Fruit fly (Drosophila melanogaster) whole organism, pupa: ENCODE data around the gene CecA1.

ENCODE experiments used
- CG10348 ChIP-seq: fragments of 200-800 bp; sonication (Bioruptor generic); IDR thresholded peaks from 2 replicates; pipeline ENCODE4 v1.3.6; 2022; ENCODE audit warnings: missing biosample characterization, missing genetic modification characterization
- CG12605 ChIP-seq: fragments of 200-800 bp; sonication (Bioruptor generic); IDR thresholded peaks from 2 replicates; pipeline ENCODE4 v1.3.6; 2022; ENCODE audit warnings: missing biosample characterization, missing genetic modification characterization
- CG13204 ChIP-seq: fragments of 200-800 bp; sonication (Bioruptor generic); optimal IDR thresholded peaks from 2 replicates; lab custom pipeline; 2018; ENCODE audit warnings: missing biosample characterization, mild to moderate bottlenecking, missing genetic modification characterization, moderate library complexity
- CG14655 ChIP-seq: fragments of 200-800 bp; sonication (Bioruptor generic); optimal IDR thresholded peaks from 3 replicates; lab custom pipeline; 2017; ENCODE audit warnings: mild to moderate bottlenecking, missing biosample characterization, missing genetic modification reagents, missing genetic modification characterization
- CG15710 ChIP-seq: fragments of 200-800 bp; sonication (Bioruptor generic); optimal IDR thresholded peaks from 2 replicates; lab custom pipeline; 2018; ENCODE audit warnings: missing biosample characterization, mild to moderate bottlenecking, missing genetic modification characterization, moderate library complexity
- CG17806 ChIP-seq: fragments of 200-800 bp; sonication (Bioruptor generic); optimal IDR thresholded peaks from 2 replicates; lab custom pipeline; 2018; ENCODE audit warnings: missing biosample characterization, mild to moderate bottlenecking, missing genetic modification characterization, moderate library complexity
- CG32121 ChIP-seq: fragments of 200-800 bp; sonication (Bioruptor generic); IDR thresholded peaks from 2 replicates; pipeline ENCODE4 v1.3.6; 2022; ENCODE audit warnings: missing biosample characterization, missing genetic modification characterization
- CG34367 ChIP-seq: fragments of 200-800 bp; sonication (Bioruptor generic); optimal IDR thresholded peaks from 2 replicates; lab custom pipeline; 2018; ENCODE audit warnings: missing biosample characterization, mild to moderate bottlenecking, missing genetic modification characterization
- CG4496 ChIP-seq: fragments of 200-800 bp; sonication (Bioruptor generic); IDR thresholded peaks from 3 replicates; pipeline ENCODE4 v1.3.6; 2022; ENCODE audit warnings: missing biosample characterization, missing genetic modification characterization
- CG8159 ChIP-seq: fragments of 200-800 bp; sonication (Bioruptor generic); optimal IDR thresholded peaks from 3 replicates; lab custom pipeline; 2018; ENCODE audit warnings: missing biosample characterization, mild to moderate bottlenecking, missing genetic modification characterization, moderate library complexity
- CG8301 ChIP-seq: fragments of 200-800 bp; sonication (Bioruptor generic); optimal IDR thresholded peaks from 2 replicates; lab custom pipeline; 2018; ENCODE audit warnings: missing biosample characterization, mild to moderate bottlenecking, missing genetic modification characterization
- CG9948 ChIP-seq: fragments of 200-800 bp; sonication (Bioruptor generic); optimal IDR thresholded peaks from 2 replicates; lab custom pipeline; 2018; ENCODE audit warnings: missing biosample characterization, mild to moderate bottlenecking, missing genetic modification characterization, moderate library complexity
- D1 ChIP-seq: fragments of 200-800 bp; sonication (Bioruptor generic); optimal IDR thresholded peaks from 2 replicates; lab custom pipeline; 2018; ENCODE audit warnings: missing biosample characterization, mild to moderate bottlenecking, missing genetic modification characterization, moderate library complexity
- EcR ChIP-seq: fragments of 200-800 bp; sonication (Bioruptor generic); optimal IDR thresholded peaks from 3 replicates; lab custom pipeline; 2019; ENCODE audit warnings: missing biosample characterization, missing genetic modification characterization, mild to moderate bottlenecking, moderate library complexity, missing genetic modification reagents
- Ets98B ChIP-seq: fragments of 200-800 bp; sonication (Bioruptor generic); IDR thresholded peaks from 2 replicates; pipeline ENCODE4 v1.3.6; 2022; ENCODE audit warnings: missing biosample characterization, missing genetic modification characterization
- Pif1A ChIP-seq: fragments of 200-800 bp; sonication (Bioruptor generic); optimal IDR thresholded peaks from 3 replicates; lab custom pipeline; 2016; ENCODE audit warnings: missing biosample characterization, missing genetic modification characterization
- Pif1B ChIP-seq: fragments of 200-800 bp; sonication (Bioruptor generic); optimal IDR thresholded peaks from 3 replicates; lab custom pipeline; 2016; ENCODE audit warnings: missing biosample characterization, missing genetic modification characterization
- Snoo ChIP-seq: fragments of 200-800 bp; sonication (Bioruptor generic); optimal IDR thresholded peaks from 3 replicates; lab custom pipeline; 2017; ENCODE audit warnings: missing biosample characterization, mild to moderate bottlenecking, missing genetic modification characterization, inconsistent platforms
- fd96Ca ChIP-seq: fragments of 200-800 bp; sonication (Bioruptor generic); IDR thresholded peaks from 3 replicates; pipeline ENCODE4 v1.3.6; 2022; ENCODE audit warnings: missing biosample characterization, missing genetic modification characterization
- gl ChIP-seq: fragments of 200-800 bp; sonication (Bioruptor generic); optimal IDR thresholded peaks from 2 replicates; lab custom pipeline; 2018; ENCODE audit warnings: missing biosample characterization, mild to moderate bottlenecking, missing genetic modification characterization
- rn ChIP-seq: fragments of 200-800 bp; sonication (Bioruptor generic); IDR thresholded peaks from 2 replicates; pipeline ENCODE4 v1.3.6; 2022; ENCODE audit warnings: missing biosample characterization, missing genetic modification characterization

The CecA1 gene

DNA sequence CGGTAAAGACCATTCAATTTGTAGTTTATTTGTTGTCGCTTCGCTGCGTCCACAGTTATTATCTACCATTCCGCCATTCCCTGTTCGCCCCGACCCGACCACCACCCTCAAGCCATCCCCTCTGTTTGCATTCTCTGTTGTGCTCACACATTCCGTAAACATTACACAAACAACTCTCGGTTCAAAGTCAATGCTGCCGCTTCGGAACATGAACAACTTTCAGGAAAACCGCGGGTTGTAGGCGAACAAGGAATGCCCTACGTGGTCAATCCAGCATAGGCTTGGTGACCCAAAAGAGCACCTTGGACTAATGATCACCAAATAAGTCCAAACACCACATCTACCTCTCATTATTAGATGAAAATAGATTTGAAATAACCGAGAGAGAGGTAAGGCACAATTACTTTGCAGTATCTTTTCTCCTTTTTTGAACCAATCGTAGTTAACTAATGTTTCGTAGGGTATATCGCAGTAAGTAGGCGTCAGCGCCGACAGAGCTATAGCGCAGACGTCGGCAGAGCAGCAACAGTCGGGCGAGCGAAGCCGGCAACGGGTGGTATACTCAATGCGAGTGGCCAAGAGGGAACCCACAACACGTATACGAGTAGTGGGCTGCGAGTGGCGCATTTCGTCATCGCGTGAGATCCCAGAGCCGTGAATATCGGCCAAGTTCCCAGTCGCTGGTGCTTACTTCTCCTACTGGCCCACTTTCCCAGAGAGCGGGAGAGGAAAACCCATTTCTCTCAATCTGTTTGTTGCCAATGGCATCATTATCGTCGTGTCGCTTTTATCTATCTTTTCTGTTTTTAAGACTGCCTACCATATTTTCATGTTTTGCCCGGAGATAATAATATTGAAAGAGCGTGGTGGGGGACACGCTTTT lies 7.3 kb upstream of the CecA1 start:
- TF ChIP-seq Snoo (tag; lab: Kevin White, UChicago), result peak; percentile 25
- TF ChIP-seq CG8301 (tag; lab: Kevin White, UChicago), result peak; percentile 81
- TF ChIP-seq Ets98B (GFP tag; lab: Robert Waterston, UW), result peak; percentile 83
- TF ChIP-seq CG8159 (tag; lab: Kevin White, UChicago), result peak; percentile 74
- peak; percentile 77 for TF ChIP-seq Pif1B (GFP tag; lab: Kevin White, UChicago)
- TF ChIP-seq CG15710 (tag; lab: Kevin White, UChicago), result peak; percentile 57
- peak; percentile 81 for TF ChIP-seq CG32121 (GFP tag; lab: Robert Waterston, UW)
- TF ChIP-seq CG9948, result peak; percentile 68
- TF ChIP-seq rn (GFP tag; lab: Robert Waterston, UW), result peak; percentile 57
- TF ChIP-seq CG13204, result no peak
- peak; percentile 50 for TF ChIP-seq gl (tag; lab: Kevin White, UChicago)
- peak; percentile 79 for TF ChIP-seq Pif1A
- peak; percentile 77 for TF ChIP-seq CG14655
- no peak for TF ChIP-seq D1 (tag; lab: Kevin White, UChicago)
- TF ChIP-seq CG4496 (GFP tag; lab: Robert Waterston, UW), result peak; percentile 80
- peak; percentile 84 for TF ChIP-seq fd96Ca (GFP tag; lab: Robert Waterston, UW)
- TF ChIP-seq CG10348 (GFP tag; lab: Robert Waterston, UW), result peak; percentile 78
- TF ChIP-seq CG34367 (tag; lab: Kevin White, UChicago), result peak; percentile 30
- peak; percentile 67 for TF ChIP-seq CG17806 (tag; lab: Kevin White, UChicago)
- TF ChIP-seq CG12605, result peak; percentile 65; the same call in 1 of the 2 replicates
- TF ChIP-seq EcR (GFP tag; lab: Kevin White, UChicago), result peak; percentile 24

DNA sequence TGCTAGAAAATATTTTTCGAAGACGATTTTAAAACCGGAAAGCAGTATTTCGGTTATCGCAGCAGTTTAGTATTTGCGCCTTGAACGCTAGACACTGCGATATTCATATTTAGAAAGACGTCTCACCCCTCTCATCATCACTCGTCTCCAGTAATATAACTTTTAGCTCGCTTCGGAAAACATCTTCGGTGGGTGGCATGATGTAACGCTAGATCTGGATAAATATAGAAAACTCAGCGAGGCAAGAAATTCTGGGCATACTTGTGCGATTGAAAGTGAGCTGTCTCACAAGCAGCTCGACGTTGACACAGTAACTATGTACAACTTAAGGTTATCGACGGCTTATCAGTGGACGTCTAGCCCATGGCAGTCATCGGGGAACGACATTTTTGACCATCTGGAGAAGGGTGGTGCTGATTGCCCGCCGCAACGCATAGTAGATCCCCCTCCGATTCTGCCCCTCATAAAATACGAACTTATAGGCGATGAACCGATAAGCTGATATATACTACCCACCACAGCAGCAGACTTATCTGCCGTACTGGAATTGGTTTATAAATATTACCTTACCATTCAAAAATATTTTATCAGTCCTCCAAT lies 6.6 kb upstream of the CecA1 start:
- TF ChIP-seq Pif1B (GFP tag; lab: Kevin White, UChicago), result no peak
- no peak for TF ChIP-seq Ets98B (GFP tag; lab: Robert Waterston, UW)
- no peak for TF ChIP-seq rn (GFP tag; lab: Robert Waterston, UW)
- no peak for TF ChIP-seq Pif1A
- no peak for TF ChIP-seq CG34367 (tag; lab: Kevin White, UChicago)
- no peak for TF ChIP-seq CG14655
- TF ChIP-seq CG12605, result no peak

DNA sequence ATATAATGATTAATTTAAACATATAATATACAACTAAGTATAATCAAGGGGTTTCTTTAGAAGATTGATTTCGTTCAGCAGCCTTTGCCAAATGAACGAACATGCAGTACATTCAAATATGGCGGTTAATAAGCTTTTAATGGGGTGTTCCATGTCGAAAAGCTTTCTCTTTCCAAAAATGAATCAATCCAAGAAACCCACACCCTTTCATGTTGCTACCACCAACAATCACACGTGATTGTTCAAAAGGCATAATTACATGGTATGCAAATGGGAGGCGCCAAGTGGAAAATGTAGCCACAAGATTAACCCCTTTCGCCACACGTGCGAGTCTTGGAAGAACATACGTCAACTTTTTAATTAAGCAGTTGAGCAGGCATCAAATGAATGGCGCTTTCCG lies 4.7 kb upstream of the CecA1 start:
- TF ChIP-seq D1 (tag; lab: Kevin White, UChicago) (no peak), fd96Ca (GFP tag; lab: Robert Waterston, UW) (no peak), CG34367 (tag; lab: Kevin White, UChicago) (no peak), Snoo (tag; lab: Kevin White, UChicago) (no peak), CG32121 (GFP tag; lab: Robert Waterston, UW) (no peak), Pif1B (GFP tag; lab: Kevin White, UChicago) (no peak), CG15710 (tag; lab: Kevin White, UChicago) (no peak), CG10348 (GFP tag; lab: Robert Waterston, UW) (no peak), CG9948 (no peak), CG8301 (tag; lab: Kevin White, UChicago) (no peak)

dm6 chr3R:30208011-30208410 lies 2.7 kb upstream of the CecA1 start:
- no peak for TF ChIP-seq Ets98B (GFP tag; lab: Robert Waterston, UW)
- TF ChIP-seq CG17806 (tag; lab: Kevin White, UChicago), result no peak
- TF ChIP-seq CG34367 (tag; lab: Kevin White, UChicago), result no peak
- TF ChIP-seq CG8301 (tag; lab: Kevin White, UChicago), result no peak
- no peak for TF ChIP-seq gl (tag; lab: Kevin White, UChicago)
- TF ChIP-seq D1 (tag; lab: Kevin White, UChicago), result no peak
- no peak for TF ChIP-seq rn (GFP tag; lab: Robert Waterston, UW)
- TF ChIP-seq EcR (GFP tag; lab: Kevin White, UChicago), result no peak
- no peak for TF ChIP-seq Snoo (tag; lab: Kevin White, UChicago)
- TF ChIP-seq Pif1B (GFP tag; lab: Kevin White, UChicago), result no peak
- no peak for TF ChIP-seq CG12605
- no peak for TF ChIP-seq Pif1A
- TF ChIP-seq fd96Ca (GFP tag; lab: Robert Waterston, UW), result no peak
- TF ChIP-seq CG32121 (GFP tag; lab: Robert Waterston, UW), result no peak

DNA sequence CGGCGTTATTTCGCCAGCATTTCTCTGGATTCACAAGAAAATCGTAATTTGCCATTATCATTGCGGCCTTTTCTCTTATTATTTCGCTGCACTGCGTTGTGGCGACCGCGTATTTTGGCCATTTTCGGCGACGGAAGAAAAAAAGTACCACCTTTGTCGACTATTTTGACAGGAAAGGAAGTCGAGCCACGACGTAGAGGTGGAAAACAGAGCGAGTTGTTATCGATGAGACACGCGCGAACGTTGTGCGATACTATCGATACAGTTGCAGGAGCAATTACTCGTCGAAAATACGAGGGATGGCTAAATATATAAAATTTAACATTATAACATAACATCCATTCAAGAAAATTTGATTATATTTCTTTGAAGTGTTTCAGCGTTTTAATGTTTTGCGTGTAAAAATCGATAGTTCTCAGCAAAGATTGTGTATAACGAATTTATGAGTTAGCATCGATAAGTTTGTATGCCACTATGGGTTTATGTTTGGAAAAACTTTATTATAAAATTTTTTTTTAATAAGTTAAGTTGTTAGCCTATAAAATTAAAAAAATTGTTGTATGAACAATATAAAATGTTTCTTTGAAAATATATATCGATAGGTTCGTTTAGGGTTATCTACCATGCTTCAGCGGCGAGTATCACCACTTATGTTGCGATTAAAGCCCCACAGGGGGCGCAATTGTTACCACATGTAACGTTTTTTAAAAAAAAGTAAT lies 1.7 kb upstream of the CecA1 start, which contains the start of gene RpS7:
Gene RpS7 (minus strand): TSS at position 255 of the 719 bp plus-strand sequence.
- TF ChIP-seq Pif1B (GFP tag; lab: Kevin White, UChicago) (peak; percentile 62), CG14655 (peak; percentile 25), rn (GFP tag; lab: Robert Waterston, UW) (0 out of 2 replicates have a peak, but pooled peaks have one; percentile 23), CG32121 (GFP tag; lab: Robert Waterston, UW) (peak; percentile 62), Snoo (tag; lab: Kevin White, UChicago) (peak; percentile 80), CG13204 (peak; percentile 55), CG4496 (GFP tag; lab: Robert Waterston, UW) (peak; percentile 85), CG12605 (peak; percentile 59; the same call in 1 of the 2 replicates), CG8159 (tag; lab: Kevin White, UChicago) (peak; percentile 44), CG17806 (tag; lab: Kevin White, UChicago) (no peak), D1 (tag; lab: Kevin White, UChicago) (no peak), CG15710 (tag; lab: Kevin White, UChicago) (peak; percentile 45), Ets98B (GFP tag; lab: Robert Waterston, UW) (peak; percentile 60), Pif1A (peak; percentile 58), CG9948 (peak; percentile 18), CG34367 (tag; lab: Kevin White, UChicago) (peak; percentile 65), gl (tag; lab: Kevin White, UChicago) (peak; percentile 73), fd96Ca (GFP tag; lab: Robert Waterston, UW) (no peak), CG10348 (GFP tag; lab: Robert Waterston, UW) (no peak), CG8301 (tag; lab: Kevin White, UChicago) (peak; percentile 32)
- TF ChIP-seq, all 21 proteins: peak for 16
